Fruit fly (Drosophila melanogaster) whole organism, pupa: ENCODE data around the gene Mst84B.

ENCODE experiments used
- CG12605 ChIP-seq: fragments of 200-800 bp; sonication (Bioruptor generic); IDR thresholded peaks from 2 replicates; pipeline ENCODE4 v1.3.6; 2022; ENCODE audit warnings: missing biosample characterization, missing genetic modification characterization
- CG13204 ChIP-seq: fragments of 200-800 bp; sonication (Bioruptor generic); optimal IDR thresholded peaks from 2 replicates; lab custom pipeline; 2018; ENCODE audit warnings: missing biosample characterization, mild to moderate bottlenecking, missing genetic modification characterization, moderate library complexity
- CG14655 ChIP-seq: fragments of 200-800 bp; sonication (Bioruptor generic); optimal IDR thresholded peaks from 3 replicates; lab custom pipeline; 2017; ENCODE audit warnings: mild to moderate bottlenecking, missing biosample characterization, missing genetic modification reagents, missing genetic modification characterization
- CG15710 ChIP-seq: fragments of 200-800 bp; sonication (Bioruptor generic); optimal IDR thresholded peaks from 2 replicates; lab custom pipeline; 2018; ENCODE audit warnings: missing biosample characterization, mild to moderate bottlenecking, missing genetic modification characterization, moderate library complexity
- CG32121 ChIP-seq: fragments of 200-800 bp; sonication (Bioruptor generic); IDR thresholded peaks from 2 replicates; pipeline ENCODE4 v1.3.6; 2022; ENCODE audit warnings: missing biosample characterization, missing genetic modification characterization
- CG8301 ChIP-seq: fragments of 200-800 bp; sonication (Bioruptor generic); optimal IDR thresholded peaks from 2 replicates; lab custom pipeline; 2018; ENCODE audit warnings: missing biosample characterization, mild to moderate bottlenecking, missing genetic modification characterization
- EcR ChIP-seq: fragments of 200-800 bp; sonication (Bioruptor generic); optimal IDR thresholded peaks from 3 replicates; lab custom pipeline; 2019; ENCODE audit warnings: missing biosample characterization, missing genetic modification characterization, mild to moderate bottlenecking, moderate library complexity, missing genetic modification reagents
- Ets98B ChIP-seq: fragments of 200-800 bp; sonication (Bioruptor generic); IDR thresholded peaks from 2 replicates; pipeline ENCODE4 v1.3.6; 2022; ENCODE audit warnings: missing biosample characterization, missing genetic modification characterization
- Pif1A ChIP-seq: fragments of 200-800 bp; sonication (Bioruptor generic); optimal IDR thresholded peaks from 3 replicates; lab custom pipeline; 2016; ENCODE audit warnings: missing biosample characterization, missing genetic modification characterization
- rn ChIP-seq: fragments of 200-800 bp; sonication (Bioruptor generic); IDR thresholded peaks from 2 replicates; pipeline ENCODE4 v1.3.6; 2022; ENCODE audit warnings: missing biosample characterization, missing genetic modification characterization

- TF ChIP-seq rn (GFP tag; lab: Robert Waterston, UW) (no peak), CG32121 (no peak), Pif1A (GFP tag; lab: Kevin White, UChicago) (no peak), CG8301 (tag; lab: Kevin White, UChicago) (no peak), CG15710 (tag; lab: Kevin White, UChicago) (no peak), EcR (GFP tag; lab: Kevin White, UChicago) (no peak), CG14655 (GFP tag; lab: Kevin White, UChicago) (no peak), Ets98B (no peak), CG13204 (GFP tag; lab: Kevin White, UChicago) (no peak), CG12605 (GFP tag; lab: Robert Waterston, UW) (no peak)
These were observed 30.4 kb upstream of the Mst84B start for dm6 chr3R:7031553-7031952.
